Worm (Caenorhabditis elegans): Measurements from ENCODE around the gene flad-1.

- TF ChIP-seq nhr-11 (tag; optimal IDR thresholded peaks at IDR 0.05) (no peak), sma-9 (GFP tag; optimal IDR thresholded peaks at IDR 0.05) (no peak), sma-9 (tag; optimal IDR thresholded peaks at IDR 0.05) (no peak), ceh-82 (tag; optimal IDR thresholded peaks at IDR 0.05) (no peak), nhr-129 (tag; optimal IDR thresholded peaks at IDR 0.05) (no peak), skn-1 (tag; optimal IDR thresholded peaks at IDR 0.05) (no peak), aly-2 (tag; optimal IDR thresholded peaks at IDR 0.05) (no peak), mbf-1 (tag; optimal IDR thresholded peaks at IDR 0.05) (no peak), lin-39 (tag; optimal IDR thresholded peaks at IDR 0.05) (no peak), ama-1 (optimal IDR thresholded peaks at IDR 0.05) (no peak), nhr-23 (tag; optimal IDR thresholded peaks at IDR 0.05) (no peak)
Measured at ce11 chrII:9935664-9936063, 8.3 kb upstream of the flad-1 start.

Measured in whole organism, L2 larva.